Fruit fly (Drosophila melanogaster) whole organism, prepupa: ENCODE measurements around the gene Prosalpha2.
A peak's percentile ranks its signal among the peaks of the same experiment; 100 is the strongest.

Experiments used
- Blimp-1 ChIP-seq: fragments of 200-800 bp; sonication (Bioruptor generic); optimal IDR thresholded peaks from 3 replicates; lab custom pipeline; 2017; ENCODE audit warnings: missing biosample characterization, missing genetic modification characterization, mild to moderate bottlenecking, moderate library complexity, missing genetic modification reagents
- CG10631 ChIP-seq: fragments of 200-800 bp; sonication (Bioruptor generic); optimal IDR thresholded peaks from 2 replicates; lab custom pipeline; 2016; ENCODE audit warnings: missing biosample characterization, missing genetic modification characterization
- CG11294 ChIP-seq: fragments of 200-800 bp; sonication (Bioruptor generic); IDR thresholded peaks from 2 replicates; pipeline ENCODE4 v1.3.6; 2022; ENCODE audit warnings: missing biosample characterization, missing genetic modification characterization
- CG11902 ChIP-seq: fragments of 200-800 bp; sonication (Bioruptor generic); optimal IDR thresholded peaks from 3 replicates; lab custom pipeline; 2016; ENCODE audit warnings: missing biosample characterization, missing genetic modification characterization
- CG15336 ChIP-seq: fragments of 200-800 bp; sonication (Bioruptor generic); IDR thresholded peaks from 2 replicates; pipeline ENCODE4 v1.3.6; 2022; ENCODE audit warnings: missing biosample characterization, missing genetic modification characterization
- CG1621 ChIP-seq: fragments of 200-800 bp; sonication (Bioruptor generic); optimal IDR thresholded peaks from 3 replicates; lab custom pipeline; 2018; ENCODE audit warnings: missing biosample characterization, mild to moderate bottlenecking, missing genetic modification characterization
- CG16779 ChIP-seq: fragments of 200-800 bp; sonication (Bioruptor generic); optimal IDR thresholded peaks from 3 replicates; lab custom pipeline; 2017; ENCODE audit warnings: missing biosample characterization, mild to moderate bottlenecking, missing genetic modification characterization
- CG31627 ChIP-seq: fragments of 200-800 bp; sonication (Bioruptor generic); optimal IDR thresholded peaks from 3 replicates; lab custom pipeline; 2016; ENCODE audit warnings: missing biosample characterization, missing genetic modification characterization
- CG34406 ChIP-seq: fragments of 200-800 bp; sonication (Bioruptor generic); optimal IDR thresholded peaks from 3 replicates; lab custom pipeline; 2016; ENCODE audit warnings: missing biosample characterization, missing genetic modification characterization
- CG3919 ChIP-seq: fragments of 200-800 bp; sonication (Bioruptor generic); optimal IDR thresholded peaks from 3 replicates; lab custom pipeline; 2016; ENCODE audit warnings: missing biosample characterization, missing genetic modification characterization
- CG4318 ChIP-seq: fragments of 200-800 bp; sonication (Bioruptor generic); optimal IDR thresholded peaks from 3 replicates; lab custom pipeline; 2017; ENCODE audit warnings: missing biosample characterization, mild to moderate bottlenecking, missing genetic modification characterization
- CG6792 ChIP-seq: fragments of 200-800 bp; sonication (Bioruptor generic); optimal IDR thresholded peaks from 3 replicates; lab custom pipeline; 2016; ENCODE audit warnings: missing biosample characterization, missing genetic modification characterization
- CG6808 ChIP-seq: fragments of 200-800 bp; sonication (Bioruptor generic); optimal IDR thresholded peaks from 3 replicates; lab custom pipeline; 2017; ENCODE audit warnings: missing biosample characterization, missing genetic modification characterization, mild to moderate bottlenecking, moderate library complexity, missing genetic modification reagents
- CG6854 ChIP-seq: fragments of 200-800 bp; sonication (Bioruptor generic); optimal IDR thresholded peaks from 2 replicates; lab custom pipeline; 2017; ENCODE audit warnings: missing biosample characterization, mild to moderate bottlenecking, missing genetic modification characterization
- CG7368 ChIP-seq: fragments of 200-800 bp; sonication (Bioruptor generic); optimal IDR thresholded peaks from 3 replicates; lab custom pipeline; 2016; ENCODE audit warnings: missing biosample characterization, missing genetic modification characterization
- CG8119 ChIP-seq: fragments of 200-800 bp; sonication (Bioruptor generic); IDR thresholded peaks from 3 replicates; pipeline ENCODE4 v1.3.6; 2022; ENCODE audit warnings: missing biosample characterization, missing genetic modification characterization
- CG8319 ChIP-seq: fragments of 200-800 bp; sonication (Bioruptor generic); optimal IDR thresholded peaks from 3 replicates; lab custom pipeline; 2016; ENCODE audit warnings: missing biosample characterization, missing genetic modification characterization
- CG9139 ChIP-seq: fragments of 200-800 bp; sonication (Bioruptor generic); optimal IDR thresholded peaks from 3 replicates; lab custom pipeline; 2017; ENCODE audit warnings: missing biosample characterization, mild to moderate bottlenecking, missing genetic modification characterization
- Eip75B ChIP-seq: fragments of 200-800 bp; sonication (Bioruptor generic); optimal IDR thresholded peaks from 3 replicates; lab custom pipeline; 2016; ENCODE audit warnings: missing biosample characterization, missing genetic modification characterization
- Eip78C ChIP-seq: fragments of 200-800 bp; sonication (Bioruptor generic); peaks from one replicate; lab custom pipeline; 2016; ENCODE audit warnings: missing biosample characterization, missing genetic modification characterization
- Eip93F ChIP-seq: fragments of 200-800 bp; sonication (Bioruptor generic); optimal IDR thresholded peaks from 2 replicates; lab custom pipeline; 2016; ENCODE audit warnings: missing biosample characterization, mild to moderate bottlenecking, missing genetic modification characterization
- Ets21C ChIP-seq: fragments of 200-800 bp; sonication (Bioruptor generic); optimal IDR thresholded peaks from 3 replicates; lab custom pipeline; 2016; ENCODE audit warnings: missing biosample characterization, missing genetic modification characterization
- Ets96B ChIP-seq: fragments of 200-800 bp; optimal IDR thresholded peaks from 2 replicates; lab custom pipeline; 2019; ENCODE audit warnings: missing biosample characterization, mild to moderate bottlenecking, missing genetic modification characterization, moderate library complexity
- Gug ChIP-seq: fragments of 200-800 bp; sonication (Bioruptor generic); IDR thresholded peaks from 2 replicates; pipeline ENCODE4 v1.3.6; 2022; ENCODE audit warnings: missing biosample characterization, missing genetic modification characterization
- Hr38 ChIP-seq: sonication (Bioruptor generic); optimal IDR thresholded peaks from 2 replicates; lab custom pipeline; 2016; ENCODE audit warnings: missing biosample characterization, missing genetic modification characterization
- Hr39 ChIP-seq: fragments of 200-800 bp; sonication (Bioruptor generic); optimal IDR thresholded peaks from 2 replicates; lab custom pipeline; 2016; ENCODE audit warnings: missing biosample characterization, missing genetic modification characterization
- Hr4 ChIP-seq: fragments of 200-800 bp; sonication (Bioruptor generic); optimal IDR thresholded peaks from 3 replicates; lab custom pipeline; 2016; ENCODE audit warnings: missing biosample characterization, missing genetic modification characterization
- Lpt ChIP-seq: fragments of 200-800 bp; sonication (Bioruptor generic); optimal IDR thresholded peaks from 3 replicates; lab custom pipeline; 2016; ENCODE audit warnings: missing biosample characterization, missing genetic modification characterization
- Met ChIP-seq: fragments of 200-800 bp; sonication (Bioruptor generic); optimal IDR thresholded peaks from 3 replicates; lab custom pipeline; 2016; ENCODE audit warnings: missing biosample characterization, missing genetic modification characterization
- Smox ChIP-seq: fragments of 200-800 bp; sonication (Bioruptor generic); optimal IDR thresholded peaks from 3 replicates; lab custom pipeline; 2016; ENCODE audit warnings: missing biosample characterization, missing genetic modification characterization
- Sox14 ChIP-seq: fragments of 200-800 bp; sonication (Bioruptor generic); optimal IDR thresholded peaks from 3 replicates; lab custom pipeline; 2016; ENCODE audit warnings: missing biosample characterization, missing genetic modification characterization
- Sox15 ChIP-seq: fragments of 200-800 bp; sonication (Bioruptor generic); optimal IDR thresholded peaks from 3 replicates; lab custom pipeline; 2016; ENCODE audit warnings: missing biosample characterization, missing genetic modification characterization
- achi ChIP-seq: fragments of 200-800 bp; sonication (Bioruptor generic); optimal IDR thresholded peaks from 3 replicates; lab custom pipeline; 2016; ENCODE audit warnings: missing biosample characterization, missing genetic modification characterization
- acj6 ChIP-seq: fragments of 200-800 bp; sonication (Bioruptor generic); optimal IDR thresholded peaks from 3 replicates; lab custom pipeline; 2016; ENCODE audit warnings: missing biosample characterization, missing genetic modification characterization
- cyc ChIP-seq: fragments of 200-800 bp; sonication (Bioruptor generic); optimal IDR thresholded peaks from 3 replicates; lab custom pipeline; 2016; ENCODE audit warnings: missing biosample characterization, missing genetic modification characterization
- dac ChIP-seq: fragments of 200-800 bp; sonication (Bioruptor generic); optimal IDR thresholded peaks from 2 replicates; lab custom pipeline; 2017; ENCODE audit warnings: missing biosample characterization, mild to moderate bottlenecking, missing genetic modification characterization
- dsx ChIP-seq: fragments of 200-800 bp; optimal IDR thresholded peaks from 3 replicates; lab custom pipeline; 2019; ENCODE audit warnings: missing biosample characterization, mild to moderate bottlenecking, missing genetic modification characterization, moderate library complexity; ENCODE audit not compliant: poor library complexity, severe bottlenecking
- eg ChIP-seq: fragments of 200-800 bp; sonication (Bioruptor generic); IDR thresholded peaks from 3 replicates; pipeline ENCODE4 v1.3.6; 2022; ENCODE audit warnings: missing biosample characterization, missing genetic modification characterization
- esn ChIP-seq: fragments of 200-800 bp; sonication (Bioruptor generic); optimal IDR thresholded peaks from 2 replicates; lab custom pipeline; 2016; ENCODE audit warnings: missing biosample characterization, mild to moderate bottlenecking, missing genetic modification characterization, moderate library complexity
- fd59A ChIP-seq: fragments of 200-800 bp; sonication (Bioruptor generic); optimal IDR thresholded peaks from 2 replicates; lab custom pipeline; 2017; ENCODE audit warnings: missing biosample characterization, mild to moderate bottlenecking, missing genetic modification characterization, missing genetic modification reagents
- fd85E ChIP-seq: fragments of 200-800 bp; sonication (Bioruptor generic); optimal IDR thresholded peaks from 3 replicates; lab custom pipeline; 2016; ENCODE audit warnings: missing biosample characterization, missing genetic modification characterization
- fkh ChIP-seq: fragments of 200-800 bp; sonication (Bioruptor generic); optimal IDR thresholded peaks from 3 replicates; lab custom pipeline; 2017; ENCODE audit warnings: missing biosample characterization, mild to moderate bottlenecking, missing genetic modification characterization, moderate library complexity
- net ChIP-seq: fragments of 200-800 bp; sonication (Bioruptor generic); optimal IDR thresholded peaks from 3 replicates; lab custom pipeline; 2016; ENCODE audit warnings: missing biosample characterization, missing genetic modification characterization
- salr ChIP-seq, 2 experiments: fragments of 200-800 bp; sonication (Bioruptor generic); optimal IDR thresholded peaks; 3 replicates each; lab custom pipeline; 2016 to 2018; ENCODE audit warnings: missing biosample characterization in 2 of 2, missing genetic modification characterization in 2 of 2, mild to moderate bottlenecking in 1 of 2
- spab ChIP-seq: fragments of 200-800 bp; sonication (Bioruptor generic); optimal IDR thresholded peaks from 2 replicates; lab custom pipeline; 2017; ENCODE audit warnings: missing biosample characterization, mild to moderate bottlenecking, missing genetic modification characterization, missing genetic modification reagents
- ss ChIP-seq, 2 experiments: fragments of 200-800 bp; sonication (Bioruptor generic); optimal IDR thresholded peaks; 2 replicates in 1 of 2; 3 replicates in 1 of 2; lab custom pipeline; 2017 to 2018; ENCODE audit warnings: mild to moderate bottlenecking in 2 of 2, missing biosample characterization in 2 of 2, missing genetic modification characterization in 2 of 2, moderate library complexity in 1 of 2
- svp ChIP-seq: fragments of 200-800 bp; sonication (Bioruptor generic); peaks from one replicate; lab custom pipeline; 2016; ENCODE audit warnings: missing biosample characterization, missing genetic modification characterization
- topi ChIP-seq: fragments of 200-800 bp; sonication (Bioruptor generic); optimal IDR thresholded peaks from 3 replicates; lab custom pipeline; 2016; ENCODE audit warnings: missing biosample characterization, missing genetic modification characterization
- vri ChIP-seq: fragments of 200-800 bp; sonication (Bioruptor generic); optimal IDR thresholded peaks from 3 replicates; lab custom pipeline; 2016; ENCODE audit warnings: missing biosample characterization, mild to moderate bottlenecking, missing genetic modification characterization

Gene Prosalpha2

dm6 chr3R:12450713-12451259 is 19.7 kb downstream of the Prosalpha2 start:
- TF ChIP-seq spab (GFP tag; lab: Kevin White, UChicago) (no peak), CG1621 (no peak), vri (GFP tag; lab: Kevin White, UChicago) (peak; percentile 81), fd85E (GFP tag; lab: Kevin White, UChicago) (no peak), Eip93F (GFP tag; lab: Kevin White, UChicago) (peak; percentile 47), fd59A (no peak), Eip78C (peak; percentile 37), acj6 (GFP tag; lab: Kevin White, UChicago) (no peak), CG34406 (GFP tag; lab: Kevin White, UChicago) (no peak), CG6854 (GFP tag; lab: Kevin White, UChicago) (no peak), Sox15 (no peak)

DNA sequence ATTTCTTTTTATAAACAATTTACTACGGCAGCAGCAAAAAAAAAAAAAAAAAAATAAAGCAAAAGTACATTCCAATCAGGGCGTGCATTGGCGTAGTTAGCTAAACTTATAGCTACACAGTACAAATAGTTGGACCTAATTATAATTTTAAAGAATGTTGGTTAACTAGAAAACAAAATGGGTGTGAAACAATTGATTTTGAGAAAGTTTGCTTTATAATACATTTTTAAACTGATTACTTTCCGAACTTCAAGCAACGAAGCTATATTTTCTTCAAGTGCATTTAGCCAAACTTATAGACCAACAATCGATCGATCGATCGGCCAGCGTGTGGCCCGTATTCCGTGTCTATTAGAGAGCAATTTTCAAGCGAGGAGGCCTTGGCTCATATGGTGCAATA is 20.3 kb downstream of the Prosalpha2 start:
- TF ChIP-seq Lpt (GFP tag; lab: Kevin White, UChicago) (no peak), Smox (GFP tag; lab: Kevin White, UChicago) (no peak), Met (no peak), CG11294 (GFP tag; lab: Robert Waterston, UW) (peak; percentile 50; the same call in 1 of the 2 replicates), CG8119 (peak; percentile 53; the same call in 2 of the 3 replicates), fd59A (no peak), Ets96B (peak; percentile 7), CG9139 (GFP tag; lab: Kevin White, UChicago) (no peak), CG15336 (GFP tag; lab: Robert Waterston, UW) (peak; percentile 71), ss (GFP tag; optimal IDR thresholded peaks at IDR 0.05; lab: Kevin White, UChicago) (no peak), Hr4 (GFP tag; lab: Kevin White, UChicago) (no peak), Ets21C (GFP tag; lab: Kevin White, UChicago) (no peak), CG1621 (no peak), fkh (GFP tag; lab: Kevin White, UChicago) (no peak), CG8319 (peak; percentile 14), Blimp-1 (GFP tag; lab: Kevin White, UChicago) (no peak), fd85E (GFP tag; lab: Kevin White, UChicago) (no peak), CG31627 (GFP tag; lab: Kevin White, UChicago) (peak; percentile 5), Gug (GFP tag; lab: Robert Waterston, UW) (peak; percentile 32; the same call in 1 of the 2 replicates), Eip78C (peak; percentile 76), svp (GFP tag; lab: Kevin White, UChicago) (peak; percentile 51), CG6808 (no peak), Eip75B (GFP tag; lab: Kevin White, UChicago) (no peak), CG4318 (GFP tag; lab: Kevin White, UChicago) (no peak), CG10631 (GFP tag; lab: Kevin White, UChicago) (no peak), net (GFP tag; lab: Kevin White, UChicago) (peak; percentile 30), dac (no peak), achi (GFP tag; lab: Kevin White, UChicago) (no peak), CG6854 (GFP tag; lab: Kevin White, UChicago) (no peak), CG6792 (GFP tag; lab: Kevin White, UChicago) (no peak), esn (GFP tag; lab: Kevin White, UChicago) (peak; percentile 3), CG11902 (GFP tag; lab: Kevin White, UChicago) (peak; percentile 24), Sox14 (GFP tag; lab: Kevin White, UChicago) (no peak), CG34406 (GFP tag; lab: Kevin White, UChicago) (no peak), Hr39 (GFP tag; lab: Kevin White, UChicago) (no peak), topi (GFP tag; lab: Kevin White, UChicago) (no peak), eg (GFP tag; lab: Robert Waterston, UW) (peak; percentile 65; the same call in 1 of the 3 replicates), acj6 (GFP tag; lab: Kevin White, UChicago) (no peak), vri (GFP tag; lab: Kevin White, UChicago) (no peak), CG7368 (GFP tag; lab: Kevin White, UChicago) (no peak), CG16779 (tag; lab: Kevin White, UChicago) (no peak), cyc (GFP tag; lab: Kevin White, UChicago) (no peak), dsx (GFP tag; lab: Kevin White, UChicago) (no peak), CG3919 (peak; percentile 30), salr (GFP tag; optimal IDR thresholded peaks at IDR 0.05; lab: Kevin White, UChicago) (no peak), Hr38 (GFP tag; lab: Kevin White, UChicago) (no peak), Eip93F (GFP tag; lab: Kevin White, UChicago) (no peak)
